Worm (Caenorhabditis elegans) whole organism, L4/young adult: ENCODE measurements around the gene eftu-2.

Source experiments
- dao-5 ChIP-seq: sonication (generic microtip); optimal IDR thresholded peaks from 2 replicates; lab custom pipeline; 2016; ENCODE audit warnings: missing genotype, missing genetic modification characterization, moderate library complexity, missing compliant biosample characterization
- him-1 ChIP-seq: sonication (generic microtip); optimal IDR thresholded peaks from 2 replicates; lab custom pipeline; 2016; ENCODE audit warnings: missing genotype, missing genetic modification reagents, missing genetic modification characterization, missing compliant biosample characterization

DNA sequence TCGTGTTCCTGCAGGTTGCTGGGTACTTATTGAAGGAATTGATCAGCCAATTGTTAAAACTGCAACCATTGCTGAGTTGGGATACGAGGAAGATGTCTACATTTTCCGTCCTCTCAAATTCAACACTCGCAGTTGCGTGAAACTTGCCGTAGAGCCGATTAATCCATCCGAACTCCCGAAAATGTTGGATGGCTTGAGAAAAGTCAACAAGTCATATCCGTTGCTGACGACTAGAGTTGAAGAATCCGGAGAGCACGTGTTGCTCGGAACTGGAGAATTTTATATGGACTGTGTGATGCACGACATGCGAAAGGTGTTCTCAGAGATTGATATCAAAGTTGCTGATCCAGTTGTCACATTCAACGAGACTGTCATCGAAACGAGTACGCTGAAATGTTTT is 1.9 kb downstream of the eftu-2 start:
- TF ChIP-seq him-1, result no peak
- TF ChIP-seq dao-5 (tag; lab: Kevin White, UChicago), result no peak
